Fruit fly (Drosophila melanogaster): Measurements from ENCODE around the gene CG17929.

DNA sequence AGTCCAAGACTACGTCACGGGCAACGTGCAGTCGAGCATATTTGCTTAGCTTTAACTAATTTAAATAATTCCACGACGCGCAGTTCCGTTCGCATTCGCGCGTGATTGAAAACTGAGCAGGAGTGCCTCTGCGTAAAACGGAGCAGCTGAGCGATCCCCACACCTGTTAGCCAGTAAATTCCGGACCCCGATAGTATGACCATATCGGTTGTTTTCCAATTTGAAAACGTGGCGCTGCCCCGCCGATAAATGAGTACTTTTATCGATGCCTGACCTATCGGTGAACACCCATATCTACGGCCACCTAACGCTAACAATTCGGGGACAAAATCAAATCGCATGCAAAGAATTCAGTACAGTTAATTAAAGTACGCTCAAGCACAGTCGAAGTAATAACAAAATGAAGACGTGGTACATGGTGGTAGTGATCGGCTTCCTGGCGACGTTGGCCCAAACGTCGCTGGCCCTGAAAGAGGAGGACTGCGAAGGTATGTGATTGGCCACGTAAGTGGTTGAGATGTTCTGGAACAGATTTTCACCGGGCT lies 23.9 kb downstream of the CG17929 start, which contains the start of the genes CG14879 and Manf:
- TF ChIP-seq insv (optimal IDR thresholded peaks at IDR 0.05) (no peak), ttk (optimal IDR thresholded peaks at IDR 0.05) (no peak), Sin3A (optimal IDR thresholded peaks at IDR 0.05) (no peak)

Data from Kc167 (cell line).